Worm (Caenorhabditis elegans): Measurements from ENCODE around the gene E04F6.6.

Gene E04F6.6

ce11 chrII:7183493-7184272, 15.7 kb downstream of the E04F6.6 start, which contains the start of gene pdl-1 (continued):
- TF ChIP-seq spr-3 (GFP tag; optimal IDR thresholded peaks at IDR 0.05) (peak; percentile 77), dpl-1 (GFP tag; optimal IDR thresholded peaks at IDR 0.05) (peak; percentile 40), nhr-77 (tag; optimal IDR thresholded peaks at IDR 0.05) (peak; percentile 40), ZK546.5 (tag; optimal IDR thresholded peaks at IDR 0.05) (no peak), Y5F2A.4 (GFP tag; optimal IDR thresholded peaks at IDR 0.05) (peak; percentile 94), fos-1 (tag; optimal IDR thresholded peaks at IDR 0.05) (no peak), ceh-28 (tag; optimal IDR thresholded peaks at IDR 0.05) (no peak), hif-1 (tag; optimal IDR thresholded peaks at IDR 0.05) (peak in 1 of 2 experiments; percentile 69), madf-9 (GFP tag; conservative IDR thresholded peaks at IDR 0.05) (peak; percentile 76), ceh-44 (GFP tag; IDR thresholded peaks at IDR 0.05) (peak; percentile 77), arid-1 (GFP tag; conservative IDR thresholded peaks at IDR 0.05) (peak; percentile 94), unc-130 (GFP tag; optimal IDR thresholded peaks at IDR 0.05) (peak; percentile 57), daf-16 (GFP tag; optimal IDR thresholded peaks at IDR 0.05) (peak; percentile 70 to 93), daf-16 (tag; optimal IDR thresholded peaks at IDR 0.05) (peak; percentile 81), nhr-41 (GFP tag; IDR thresholded peaks at IDR 0.05) (peak; percentile 86), dmd-8 (GFP tag; IDR thresholded peaks at IDR 0.05) (peak; percentile 97), hlh-11 (tag; optimal IDR thresholded peaks at IDR 0.05) (peak; percentile 60), php-3 (GFP tag; IDR thresholded peaks at IDR 0.05) (peak; percentile 80), rbr-2 (tag; optimal IDR thresholded peaks at IDR 0.05) (peak; percentile 84), nhr-28 (tag; optimal IDR thresholded peaks at IDR 0.05) (peak; percentile 18), madf-5 (GFP tag; IDR thresholded peaks at IDR 0.05) (peak; percentile 74 to 96; a peak in 3 of 4 replicates), nhr-10 (tag; optimal IDR thresholded peaks at IDR 0.05) (no peak), snpc-1.2 (GFP tag; IDR thresholded peaks at IDR 0.05) (peak; percentile 86), ceh-32 (tag; optimal IDR thresholded peaks at IDR 0.05; ENCODE audit: poor library complexity) (peak; percentile 51), skn-1 (tag; optimal IDR thresholded peaks at IDR 0.05) (no peak), ZK337.2 (GFP tag; IDR thresholded peaks at IDR 0.05) (peak; percentile 81), Y75B8A.6 (GFP tag; IDR thresholded peaks at IDR 0.05) (peak; percentile 86), F26F4.8 (GFP tag; conservative IDR thresholded peaks at IDR 0.05) (peak; percentile 94), egl-43 (GFP tag; IDR thresholded peaks at IDR 0.05) (peak; percentile 98), F10B5.3 (tag; optimal IDR thresholded peaks at IDR 0.05) (peak; percentile 69), duxl-1 (tag; optimal IDR thresholded peaks at IDR 0.05; ENCODE audit: poor library complexity) (peak; percentile 83), dmd-9 (GFP tag; IDR thresholded peaks at IDR 0.05) (peak; percentile 81), lin-15B (tag; optimal IDR thresholded peaks at IDR 0.05) (no peak), F44E2.7 (GFP tag; IDR thresholded peaks at IDR 0.05) (peak; percentile 94), tra-1 (GFP tag; IDR thresholded peaks at IDR 0.05) (peak; percentile 82), nhr-111 (GFP tag; optimal IDR thresholded peaks at IDR 0.05) (peak; percentile 91)

- TF ChIP-seq lsy-2 (tag; optimal IDR thresholded peaks at IDR 0.05) (peak; percentile 19 to 27), saeg-2 (GFP tag; IDR thresholded peaks at IDR 0.05) (no peak), Y48G9A.11 (GFP tag; IDR thresholded peaks at IDR 0.05) (no peak), ctbp-1 (GFP tag; IDR thresholded peaks at IDR 0.05) (0 out of 2 replicates have a peak, but pooled peaks have one; percentile 31), nhr-11 (tag; optimal IDR thresholded peaks at IDR 0.05) (peak; percentile 32), rbr-2 (tag; optimal IDR thresholded peaks at IDR 0.05) (peak; percentile 21), set-16 (GFP tag; IDR thresholded peaks at IDR 0.05) (no peak), tra-1 (GFP tag; IDR thresholded peaks at IDR 0.05) (no peak), unc-39 (tag; optimal IDR thresholded peaks at IDR 0.05) (no peak), fkh-10 (GFP tag; optimal IDR thresholded peaks at IDR 0.05) (peak; percentile 78), aha-1 (tag) (peak; percentile 90), F26F4.8 (GFP tag; conservative IDR thresholded peaks at IDR 0.05) (no peak), mep-1 (tag; optimal IDR thresholded peaks at IDR 0.05) (peak; percentile 45)
These were observed 16.7 kb downstream of the E04F6.6 start for ce11 chrII:7182630-7183029.

Data from whole organism, L4 larva.